Worm (Caenorhabditis elegans) whole organism, mixed stage, embryonic: ENCODE measurements around the gene Y43F8C.13.

Source experiments
- ces-1 ChIP-seq: fragments of 150-350 bp; optimal IDR thresholded peaks from 2 replicates; lab custom pipeline; 2014; ENCODE audit warnings: missing biosample characterization, missing genetic modification reagents, missing genetic modification characterization
- cnd-1 ChIP-seq: fragments of 200-800 bp; sonication (Bioruptor generic); optimal IDR thresholded peaks from 2 replicates; lab custom pipeline; 2018; ENCODE audit warnings: mild to moderate bottlenecking, missing genetic modification characterization, missing compliant biosample characterization
- drap-1 ChIP-seq: fragments of 200-800 bp; sonication (Bioruptor generic); optimal IDR thresholded peaks from 3 replicates; lab custom pipeline; 2018; ENCODE audit warnings: mild to moderate bottlenecking, missing genetic modification characterization, missing compliant biosample characterization
- flh-1 ChIP-seq: fragments of 200-800 bp; sonication (Bioruptor generic); optimal IDR thresholded peaks from 2 replicates; lab custom pipeline; 2018; ENCODE audit warnings: mild to moderate bottlenecking, missing genetic modification characterization, moderate library complexity, missing compliant biosample characterization
- ham-2 ChIP-seq: fragments of 200-800 bp; sonication (Bioruptor generic); optimal IDR thresholded peaks from 2 replicates; lab custom pipeline; 2018; ENCODE audit warnings: mild to moderate bottlenecking, missing genetic modification characterization, missing compliant biosample characterization
- unc-39 ChIP-seq: fragments of 150-350 bp; optimal IDR thresholded peaks from 2 replicates; lab custom pipeline; 2014; ENCODE audit warnings: missing biosample characterization, missing genetic modification characterization
- unc-62 ChIP-seq: fragments of 150-350 bp; optimal IDR thresholded peaks from 2 replicates; lab custom pipeline; 2014; ENCODE audit warnings: missing biosample characterization, missing genetic modification reagents, missing genetic modification characterization
- ztf-11 ChIP-seq: fragments of 150-350 bp; optimal IDR thresholded peaks from 2 replicates; lab custom pipeline; 2014; ENCODE audit warnings: missing biosample characterization, missing genetic modification characterization

DNA sequence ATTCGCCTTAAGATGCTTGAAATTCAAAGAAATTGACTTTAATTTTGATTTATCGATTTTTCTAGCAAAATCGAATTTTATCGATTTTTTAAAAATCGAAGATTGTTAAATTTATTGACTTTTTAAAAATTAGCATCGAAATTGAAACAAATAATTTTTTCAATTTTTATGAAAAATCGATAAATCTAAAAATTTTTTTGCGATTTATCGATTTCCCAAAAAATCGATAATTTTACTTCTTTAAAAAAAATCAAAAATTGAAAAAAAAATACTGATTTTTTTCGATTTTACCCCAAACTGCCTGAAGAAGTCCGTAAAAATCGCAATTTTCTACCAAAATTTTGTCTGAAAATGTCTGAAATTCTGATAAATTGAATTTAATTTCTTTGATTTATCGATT is 5.2 kb downstream of the Y43F8C.13 start:
- TF ChIP-seq unc-62 (GFP tag; lab: Kevin White, UChicago) (no peak), unc-39 (tag; lab: Kevin White, UChicago) (no peak), ztf-11 (no peak), ces-1 (GFP tag; lab: Kevin White, UChicago) (no peak), cnd-1 (tag; lab: Kevin White, UChicago) (no peak), ham-2 (GFP tag; lab: Kevin White, UChicago) (no peak), flh-1 (no peak), drap-1 (GFP tag; lab: Kevin White, UChicago) (no peak)
